Worm (Caenorhabditis elegans) whole organism, L4 larva: ENCODE results near the gene nspc-19.
A peak's percentile ranks its signal among the peaks of the same experiment; 100 is the strongest.

Source experiments
- D1046.2 ChIP-seq: fragments of 200-800 bp; sonication (Bioruptor generic); IDR thresholded peaks from 2 replicates; pipeline ENCODE4 v1.3.6; 2022; ENCODE audit warnings: missing genetic modification characterization, missing compliant biosample characterization
- F10B5.3 ChIP-seq: sonication (generic microtip); optimal IDR thresholded peaks from 2 replicates; lab custom pipeline; 2016; ENCODE audit warnings: mild to moderate bottlenecking, missing genetic modification characterization, missing compliant biosample characterization
- F44E2.7 ChIP-seq: fragments of 200-800 bp; sonication (Bioruptor generic); IDR thresholded peaks from 2 replicates; pipeline ENCODE4 v2.1.2; 2022; ENCODE audit warnings: missing genetic modification characterization, missing compliant biosample characterization
- F49E8.2 ChIP-seq: sonication (generic microtip); optimal IDR thresholded peaks from 2 replicates; lab custom pipeline; 2016; ENCODE audit warnings: missing compliant biosample characterization, mild to moderate bottlenecking, missing genetic modification characterization, borderline replicate concordance
- R02D3.7 ChIP-seq: fragments of 150-350 bp; sonication (generic microtip); optimal IDR thresholded peaks from 3 replicates; lab custom pipeline; 2014; ENCODE audit warnings: missing biosample characterization, missing genetic modification characterization
- Y75B8A.6 ChIP-seq: fragments of 200-800 bp; sonication (Bioruptor generic); IDR thresholded peaks from 2 replicates; pipeline ENCODE4 v1.3.6; 2022; ENCODE audit warnings: missing genetic modification reagents, missing genetic modification characterization, missing compliant biosample characterization
- ZK337.2 ChIP-seq: fragments of 200-800 bp; sonication (Bioruptor generic); IDR thresholded peaks from 2 replicates; pipeline ENCODE4 v1.3.6; 2022; ENCODE audit warnings: missing genetic modification reagents, missing genetic modification characterization, missing compliant biosample characterization
- aha-1 ChIP-seq: fragments of 150-350 bp; peaks from one replicate; lab custom pipeline; 2014; ENCODE audit warnings: missing biosample characterization, missing genetic modification characterization
- ama-1 ChIP-seq: fragments of 150-350 bp; optimal IDR thresholded peaks from 2 replicates; lab custom pipeline; 2014; ENCODE audit warnings: inconsistent platforms, mixed read lengths
- arid-1 ChIP-seq: fragments of 200-800 bp; sonication (Bioruptor generic); conservative IDR thresholded peaks from 2 replicates; pipeline ENCODE4 v1.3.6; 2022; ENCODE audit warnings: missing genetic modification reagents, missing genetic modification characterization, missing compliant biosample characterization
- ceh-28 ChIP-seq: fragments of 150-350 bp; optimal IDR thresholded peaks from 2 replicates; lab custom pipeline; 2014; ENCODE audit warnings: missing biosample characterization, missing genetic modification reagents, missing genetic modification characterization
- ceh-32 ChIP-seq: sonication (generic microtip); optimal IDR thresholded peaks from 2 replicates; lab custom pipeline; 2016; ENCODE audit warnings: mild to moderate bottlenecking, missing genetic modification characterization, missing compliant biosample characterization; ENCODE audit not compliant: poor library complexity
- ctbp-1 ChIP-seq: fragments of 200-800 bp; sonication (Bioruptor generic); IDR thresholded peaks from 2 replicates; pipeline ENCODE4 v1.3.6; 2022; ENCODE audit warnings: missing genetic modification reagents, missing genetic modification characterization, missing compliant biosample characterization
- daf-12 ChIP-seq: fragments of 150-350 bp; optimal IDR thresholded peaks from 2 replicates; lab custom pipeline; 2014; ENCODE audit warnings: missing biosample characterization, missing genetic modification reagents, missing genetic modification characterization
- daf-16 ChIP-seq, 3 experiments: sonication (generic microtip); optimal IDR thresholded peaks; 2 replicates each; lab custom pipeline; 2016 to 2017; ENCODE audit warnings: missing genetic modification characterization in 3 of 3, missing genetic modification reagents in 3 of 3, mild to moderate bottlenecking in 2 of 3, missing compliant biosample characterization in 2 of 3, missing biosample characterization in 1 of 3, moderate library complexity in 1 of 3
- daf-19 ChIP-seq: fragments of 200-800 bp; sonication (Bioruptor generic); conservative IDR thresholded peaks from 2 replicates; pipeline ENCODE4 v1.3.6; 2022; ENCODE audit warnings: missing genetic modification characterization, missing compliant biosample characterization
- dmd-8 ChIP-seq: fragments of 200-800 bp; sonication (Bioruptor generic); IDR thresholded peaks from 2 replicates; pipeline ENCODE4 v1.3.6; 2022; ENCODE audit warnings: missing genetic modification characterization, missing compliant biosample characterization
- dmd-9 ChIP-seq: fragments of 200-800 bp; sonication (Bioruptor generic); IDR thresholded peaks from 2 replicates; pipeline ENCODE4 v1.3.6; 2022; ENCODE audit warnings: missing genetic modification reagents, missing genetic modification characterization, missing compliant biosample characterization
- fkh-10 ChIP-seq: fragments of 150-350 bp; optimal IDR thresholded peaks from 2 replicates; lab custom pipeline; 2014; ENCODE audit warnings: missing biosample characterization, missing genetic modification reagents, missing genetic modification characterization
- fos-1 ChIP-seq: fragments of 150-350 bp; optimal IDR thresholded peaks from 2 replicates; lab custom pipeline; 2014; ENCODE audit warnings: missing biosample characterization, missing genetic modification characterization
- hif-1 ChIP-seq, 2 experiments: sonication (generic microtip); optimal IDR thresholded peaks; 2 replicates each; lab custom pipeline; 2016 to 2017; ENCODE audit warnings: missing compliant biosample characterization in 2 of 2, missing genetic modification characterization in 2 of 2, missing genetic modification reagents in 2 of 2, missing genotype in 2 of 2, mild to moderate bottlenecking in 1 of 2
- hlh-11 ChIP-seq: fragments of 200-800 bp; sonication (Bioruptor generic); optimal IDR thresholded peaks from 2 replicates; lab custom pipeline; 2018; ENCODE audit warnings: mild to moderate bottlenecking, missing genetic modification characterization, missing compliant biosample characterization
- lim-7 ChIP-seq: fragments of 200-800 bp; sonication (Bioruptor generic); IDR thresholded peaks from 2 replicates; pipeline ENCODE4 v1.3.6; 2022; ENCODE audit warnings: missing genetic modification characterization, missing compliant biosample characterization
- lin-13 ChIP-seq: fragments of 150-350 bp; optimal IDR thresholded peaks from 2 replicates; lab custom pipeline; 2014; ENCODE audit warnings: missing biosample characterization, missing genetic modification reagents, missing genetic modification characterization
- lin-15B ChIP-seq: fragments of 150-350 bp; sonication (generic microtip); optimal IDR thresholded peaks from 3 replicates; lab custom pipeline; 2014; ENCODE audit warnings: missing biosample characterization, missing genetic modification characterization
- lin-39 ChIP-seq: fragments of 150-350 bp; optimal IDR thresholded peaks from 2 replicates; lab custom pipeline; 2014; ENCODE audit warnings: missing biosample characterization, missing genetic modification reagents, missing genetic modification characterization
- lsy-2 ChIP-seq, 2 experiments: fragments of 150-350 bp in 1 of 2; sonication (generic microtip) in 1 of 2; optimal IDR thresholded peaks; 2 replicates each; lab custom pipeline; 2014 to 2017; ENCODE audit warnings: missing biosample characterization in 2 of 2, missing genetic modification characterization in 2 of 2
- madf-9 ChIP-seq: fragments of 200-800 bp; sonication (Bioruptor generic); conservative IDR thresholded peaks from 2 replicates; pipeline ENCODE4 v1.3.6; 2022; ENCODE audit warnings: missing genetic modification reagents, missing genetic modification characterization, missing compliant biosample characterization
- mdt-29 ChIP-seq: fragments of 200-800 bp; sonication (Bioruptor generic); IDR thresholded peaks from 2 replicates; pipeline ENCODE4 v1.3.6; 2022; ENCODE audit warnings: missing genetic modification reagents, missing genetic modification characterization, missing compliant biosample characterization
- mes-2 ChIP-seq: sonication (generic microtip); optimal IDR thresholded peaks from 2 replicates; lab custom pipeline; 2016; ENCODE audit warnings: missing genotype, mild to moderate bottlenecking, missing genetic modification characterization, missing compliant biosample characterization; ENCODE audit not compliant: poor library complexity, severe bottlenecking
- mxl-3 ChIP-seq: fragments of 200-800 bp; sonication (Bioruptor generic); optimal IDR thresholded peaks from 2 replicates; lab custom pipeline; 2018; ENCODE audit warnings: mild to moderate bottlenecking, missing genetic modification characterization, missing compliant biosample characterization
- nhr-102 ChIP-seq: sonication (generic microtip); optimal IDR thresholded peaks from 2 replicates; lab custom pipeline; 2016; ENCODE audit warnings: mild to moderate bottlenecking, missing genetic modification characterization, moderate library complexity, missing compliant biosample characterization
- nhr-111 ChIP-seq: fragments of 200-800 bp; sonication (Bioruptor generic); optimal IDR thresholded peaks from 2 replicates; lab custom pipeline; 2018; ENCODE audit warnings: mild to moderate bottlenecking, missing genetic modification characterization, missing compliant biosample characterization
- nhr-237 ChIP-seq: sonication (generic microtip); optimal IDR thresholded peaks from 2 replicates; lab custom pipeline; 2017; ENCODE audit warnings: missing biosample characterization, missing genetic modification characterization
- nhr-25 ChIP-seq: sonication (generic microtip); optimal IDR thresholded peaks from 2 replicates; lab custom pipeline; 2017; ENCODE audit warnings: missing genetic modification characterization, mild to moderate bottlenecking, missing compliant biosample characterization, antibody characterized with exemption, moderate library complexity, borderline replicate concordance; ENCODE audit not compliant: insufficient read depth
- nhr-41 ChIP-seq: fragments of 200-800 bp; sonication (Bioruptor generic); IDR thresholded peaks from 2 replicates; pipeline ENCODE4 v1.3.6; 2022; ENCODE audit warnings: missing genetic modification reagents, missing genetic modification characterization, missing compliant biosample characterization
- nhr-42 ChIP-seq: fragments of 200-800 bp; sonication (Bioruptor generic); IDR thresholded peaks from 2 replicates; pipeline ENCODE4 v1.3.6; 2022; ENCODE audit warnings: missing genetic modification characterization, missing compliant biosample characterization
- nhr-76 ChIP-seq: fragments of 150-350 bp; optimal IDR thresholded peaks from 2 replicates; lab custom pipeline; 2014; ENCODE audit warnings: missing biosample characterization, missing genetic modification characterization
- php-3 ChIP-seq: fragments of 200-800 bp; sonication (Bioruptor generic); IDR thresholded peaks from 2 replicates; pipeline ENCODE4 v1.3.6; 2022; ENCODE audit warnings: missing genetic modification reagents, missing genetic modification characterization, missing compliant biosample characterization
- rbr-2 ChIP-seq: sonication (generic microtip); optimal IDR thresholded peaks from 2 replicates; lab custom pipeline; 2016; ENCODE audit warnings: missing genotype, missing genetic modification characterization, missing compliant biosample characterization
- skn-1 ChIP-seq: fragments of 150-350 bp; optimal IDR thresholded peaks from 2 replicates; lab custom pipeline; 2014; ENCODE audit warnings: missing biosample characterization, missing genetic modification characterization
- snpc-1.2 ChIP-seq: fragments of 200-800 bp; sonication (Bioruptor generic); IDR thresholded peaks from 2 replicates; pipeline ENCODE4 v1.3.6; 2022; ENCODE audit warnings: missing genetic modification reagents, missing genetic modification characterization, missing compliant biosample characterization
- spr-1 ChIP-seq: sonication (generic microtip); optimal IDR thresholded peaks from 2 replicates; lab custom pipeline; 2016; ENCODE audit warnings: mild to moderate bottlenecking, missing genetic modification characterization, missing compliant biosample characterization
- spr-3 ChIP-seq: fragments of 200-800 bp; sonication (Bioruptor generic); optimal IDR thresholded peaks from 2 replicates; lab custom pipeline; 2018; ENCODE audit warnings: mild to moderate bottlenecking, missing genetic modification characterization, missing compliant biosample characterization
- tag-97 ChIP-seq: fragments of 200-800 bp; sonication (Bioruptor generic); IDR thresholded peaks from 2 replicates; pipeline ENCODE4 v1.3.6; 2022; ENCODE audit warnings: missing genetic modification characterization, missing compliant biosample characterization
- unc-130 ChIP-seq: sonication (generic microtip); optimal IDR thresholded peaks from 2 replicates; lab custom pipeline; 2016; ENCODE audit warnings: missing genetic modification reagents, missing genetic modification characterization, missing compliant biosample characterization
- vab-7 ChIP-seq: fragments of 200-800 bp; sonication (Bioruptor generic); IDR thresholded peaks from 2 replicates; pipeline ENCODE4 v1.3.6; 2022; ENCODE audit warnings: missing genetic modification reagents, missing genetic modification characterization, missing compliant biosample characterization
- zag-1 ChIP-seq: fragments of 150-350 bp; optimal IDR thresholded peaks from 2 replicates; lab custom pipeline; 2014; ENCODE audit warnings: missing biosample characterization, missing genetic modification characterization
- zip-2 ChIP-seq: fragments of 150-350 bp; optimal IDR thresholded peaks from 2 replicates; lab custom pipeline; 2014; ENCODE audit warnings: missing biosample characterization, missing genetic modification characterization
- ztf-7 ChIP-seq: fragments of 150-350 bp; optimal IDR thresholded peaks from 2 replicates; lab custom pipeline; 2014; ENCODE audit warnings: missing biosample characterization, missing genetic modification characterization

The nspc-19 gene

DNA sequence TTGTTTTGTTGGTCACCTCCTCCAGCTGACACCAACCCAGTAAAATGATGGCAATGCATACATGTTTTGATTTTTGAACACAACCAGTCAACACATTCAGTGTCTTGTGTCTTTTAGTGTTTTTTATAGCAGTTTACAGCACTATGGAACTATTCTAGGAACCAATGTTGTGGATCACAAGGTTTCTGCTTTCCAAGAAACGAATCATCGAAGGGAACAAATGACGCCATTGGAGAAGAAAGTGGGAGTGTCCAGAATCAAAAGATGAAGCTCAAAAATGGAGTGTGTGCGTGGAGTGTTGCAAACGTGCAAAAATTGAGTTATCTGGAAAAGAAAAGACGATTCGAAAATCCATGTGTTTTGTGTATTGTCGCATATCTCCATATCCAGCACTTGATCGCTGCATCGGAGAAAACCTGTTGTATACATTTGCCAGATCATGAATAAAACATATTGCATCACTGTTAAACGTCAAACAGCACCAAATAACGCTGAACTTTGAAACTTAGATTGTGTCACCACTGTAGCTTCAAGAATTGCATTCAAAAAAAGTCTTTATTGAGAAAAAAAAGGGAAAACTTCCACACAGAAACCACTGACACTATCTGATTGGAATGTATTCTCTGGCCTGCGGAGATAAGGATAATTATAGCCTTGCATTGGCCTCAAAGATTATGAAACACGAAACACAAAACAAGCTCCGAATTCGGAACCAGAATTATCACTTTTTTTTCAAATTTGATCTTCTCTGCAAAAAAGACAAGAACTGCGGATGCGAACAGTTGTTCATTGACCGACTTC is 34.0 kb downstream of the nspc-19 start (continued):
- TF ChIP-seq nhr-25 (tag; lab: Kevin White, UChicago) (no peak), skn-1 (tag; lab: Kevin White, UChicago) (no peak), nhr-41 (GFP tag; lab: Robert Waterston, UW) (no peak), R02D3.7 (tag; lab: Kevin White, UChicago) (no peak), Y75B8A.6 (GFP tag; lab: Robert Waterston, UW) (no peak), ama-1 (lab: Kevin White, UChicago) (no peak), nhr-237 (no peak), mxl-3 (GFP tag; lab: Kevin White, UChicago) (no peak), spr-1 (tag; lab: Kevin White, UChicago) (no peak), arid-1 (GFP tag; lab: Robert Waterston, UW) (no peak), mes-2 (tag; lab: Kevin White, UChicago) (peak; percentile 7), php-3 (GFP tag; lab: Robert Waterston, UW) (no peak), dmd-8 (GFP tag; lab: Robert Waterston, UW) (no peak), daf-16 (GFP tag; optimal IDR thresholded peaks at IDR 0.05; lab: Kevin White, UChicago) (peak in 1 of 2 experiments; percentile 36), daf-16 (tag; optimal IDR thresholded peaks at IDR 0.05; lab: Kevin White, UChicago) (peak; percentile 28), ceh-32 (tag; lab: Kevin White, UChicago) (no peak), nhr-102 (tag; lab: Kevin White, UChicago) (no peak), spr-3 (no peak), F44E2.7 (GFP tag; lab: Robert Waterston, UW) (no peak), ceh-28 (tag; lab: Kevin White, UChicago) (no peak), rbr-2 (tag; lab: Kevin White, UChicago) (no peak), zag-1 (no peak), dmd-9 (GFP tag; lab: Robert Waterston, UW) (no peak), vab-7 (GFP tag; lab: Robert Waterston, UW) (no peak), daf-19 (GFP tag; lab: Robert Waterston, UW) (no peak), F10B5.3 (tag; lab: Kevin White, UChicago) (no peak), nhr-76 (no peak), hif-1 (tag; optimal IDR thresholded peaks at IDR 0.05; lab: Kevin White, UChicago) (peak in 1 of 2 experiments; percentile 82), F49E8.2 (tag; lab: Kevin White, UChicago) (no peak), unc-130 (no peak), lin-39 (tag; lab: Kevin White, UChicago) (no peak), hlh-11 (tag; lab: Kevin White, UChicago) (peak; percentile 39), nhr-42 (GFP tag; lab: Robert Waterston, UW) (no peak), daf-12 (tag; lab: Kevin White, UChicago) (no peak), lim-7 (GFP tag; lab: Robert Waterston, UW) (no peak), fkh-10 (GFP tag; lab: Kevin White, UChicago) (peak; percentile 9), nhr-111 (GFP tag; lab: Kevin White, UChicago) (no peak), lsy-2 (tag; optimal IDR thresholded peaks at IDR 0.05; lab: Kevin White, UChicago) (peak in 1 of 2 experiments; percentile 77), ZK337.2 (GFP tag; lab: Robert Waterston, UW) (no peak), D1046.2 (no peak), lin-15B (tag; lab: Kevin White, UChicago) (no peak), fos-1 (tag; lab: Kevin White, UChicago) (no peak), ztf-7 (no peak), snpc-1.2 (GFP tag; lab: Robert Waterston, UW) (no peak), tag-97 (GFP tag; lab: Robert Waterston, UW) (no peak), madf-9 (no peak), lin-13 (peak; percentile 58), zip-2 (tag; lab: Kevin White, UChicago) (no peak), aha-1 (tag; lab: Kevin White, UChicago) (peak; percentile 98), ctbp-1 (GFP tag; lab: Robert Waterston, UW) (peak; percentile 89), mdt-29 (GFP tag; lab: Robert Waterston, UW) (peak; percentile 30; the same call in 1 of the 2 replicates)
